Fruit fly (Drosophila melanogaster) S2 (cell line): Measurements from ENCODE around the gene Ldaf1.

Experiments used
- CG8478 ChIP-seq: fragments of >200 bp; optimal IDR thresholded peaks from 2 replicates; lab custom pipeline; 2018
- CTCF ChIP-seq, 2 experiments: fragments of >200 bp; optimal IDR thresholded peaks; 2 replicates each; lab custom pipeline; 2018

DNA sequence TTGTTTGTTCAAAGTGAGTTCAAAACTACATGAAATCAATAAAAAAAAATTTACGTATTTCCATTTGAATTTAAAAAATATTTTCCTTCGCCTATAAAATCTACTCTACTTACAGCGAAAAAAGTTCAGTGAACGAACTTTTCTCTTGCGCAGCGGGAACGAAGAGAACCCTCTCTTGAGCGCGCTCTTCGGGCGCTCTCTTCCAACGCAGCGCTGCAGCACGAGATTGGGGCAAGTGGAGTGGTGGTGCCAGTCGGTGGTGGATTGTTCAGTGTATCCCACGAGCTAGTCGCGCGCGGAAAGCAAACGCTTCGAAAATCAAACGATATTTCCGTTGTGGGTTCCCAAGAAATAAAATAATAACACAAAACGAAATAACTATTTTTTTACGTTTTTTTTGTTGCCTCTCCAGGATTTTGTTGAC lies 40.0 kb upstream of the Ldaf1 start, which contains the start of gene Hr4:
- TF ChIP-seq CTCF (optimal IDR thresholded peaks at IDR 0.05; lab: Kevin White, UChicago) = no peak
- TF ChIP-seq CG8478 (lab: Kevin White, UChicago) = no peak
